Worm (Caenorhabditis elegans): ENCODE measurements around the gene srx-7.

srx-7 gene

DNA sequence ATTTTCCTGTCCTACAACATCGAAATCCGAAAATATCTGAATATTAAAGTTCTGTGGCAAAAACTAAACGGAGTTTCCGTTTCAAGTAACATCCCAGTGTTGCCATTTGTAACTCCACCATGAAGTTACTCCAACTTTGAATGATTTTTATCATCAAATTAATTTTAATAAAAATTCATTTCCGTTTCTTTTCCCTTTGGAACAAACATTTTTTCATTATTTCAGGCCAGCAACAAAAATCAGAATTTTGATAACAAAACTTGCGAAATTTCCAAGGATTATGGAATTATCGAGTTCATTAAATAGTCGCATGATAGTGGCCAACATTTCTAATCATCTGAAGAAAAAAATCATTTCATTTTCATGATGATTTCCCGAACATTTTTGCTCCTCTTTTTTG lies 2.8 kb downstream of the srx-7 start, which contains the start of gene C14C6.2:
C14C6.2 (plus strand) TSS at position 301 of the 400 bp plus-strand sequence.
- no peak for TF ChIP-seq atf-7 (tag; optimal IDR thresholded peaks at IDR 0.05)
- TF ChIP-seq bed-2 (GFP tag; IDR thresholded peaks at IDR 0.05), result no peak
- no peak for TF ChIP-seq lin-35 (GFP tag; optimal IDR thresholded peaks at IDR 0.05)
- no peak for TF ChIP-seq ceh-40 (GFP tag; IDR thresholded peaks at IDR 0.05)
- TF ChIP-seq K12H6.12 (tag; optimal IDR thresholded peaks at IDR 0.05), result no peak

DNA sequence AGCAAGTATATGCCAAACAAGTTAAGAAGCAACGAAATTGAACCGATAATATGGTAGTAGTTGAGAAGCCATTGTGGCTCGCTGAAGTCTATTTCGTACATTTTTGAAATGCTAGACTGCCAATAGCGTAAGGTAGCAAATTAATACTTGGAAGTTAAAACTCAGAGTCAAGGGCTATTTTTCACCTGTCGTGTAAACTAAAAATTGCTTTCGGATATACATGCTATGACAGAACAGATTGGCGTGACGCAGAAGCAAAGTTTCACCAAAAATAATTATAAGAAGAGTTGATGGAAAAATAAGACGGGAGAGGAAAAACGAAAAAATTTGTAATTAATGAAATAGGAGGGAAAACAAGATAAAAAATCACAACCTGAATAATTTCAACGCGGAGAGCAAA lies 6.0 kb downstream of the srx-7 start, which contains the start of gene sri-73:
sri-73 (minus strand) TSS at position 101 of the 400 bp plus-strand sequence.
- TF ChIP-seq ekl-4 (GFP tag; IDR thresholded peaks at IDR 0.05), result no peak
- no peak for TF ChIP-seq ztf-26 (tag; optimal IDR thresholded peaks at IDR 0.05)
- TF ChIP-seq C06A6.2 (GFP tag; conservative IDR thresholded peaks at IDR 0.05), result no peak
- TF ChIP-seq lir-1 (GFP tag; conservative IDR thresholded peaks at IDR 0.05), result no peak
- no peak for TF ChIP-seq nhr-179 (tag; optimal IDR thresholded peaks at IDR 0.05)
- TF ChIP-seq hrde-1 (tag; optimal IDR thresholded peaks at IDR 0.05; ENCODE audit: borderline replicate concordance), result no peak
- no peak for TF ChIP-seq egl-18 (GFP tag; IDR thresholded peaks at IDR 0.05)
- TF ChIP-seq tbp1 (GFP tag; optimal IDR thresholded peaks at IDR 0.05), result no peak

DNA sequence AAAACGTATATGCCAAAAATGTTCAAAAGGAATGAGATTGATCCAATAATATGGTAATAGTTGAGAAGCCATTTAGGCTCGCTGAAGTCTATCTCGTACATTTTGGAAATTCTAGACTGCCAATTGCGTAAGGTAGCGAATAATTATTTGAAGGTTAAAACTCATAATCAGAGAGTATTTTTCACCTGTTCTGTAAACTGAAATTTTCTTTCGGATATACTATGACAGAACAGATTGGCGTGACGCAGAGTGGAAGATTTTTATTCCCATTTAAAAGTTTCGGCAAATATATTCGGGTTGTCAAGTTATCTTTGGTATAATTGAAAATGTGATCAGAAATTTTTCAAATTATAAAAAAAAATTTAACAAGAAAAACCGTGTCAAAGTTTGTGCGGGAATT lies 8.1 kb downstream of the srx-7 start, which contains the start of gene sri-72:
sri-72 (minus strand) TSS at position 101 of the 400 bp plus-strand sequence.
- TF ChIP-seq akir-1 (GFP tag; optimal IDR thresholded peaks at IDR 0.05), result no peak
- no peak for TF ChIP-seq T07F8.4 (tag; optimal IDR thresholded peaks at IDR 0.05)
- TF ChIP-seq madf-6 (GFP tag; IDR thresholded peaks at IDR 0.05), result no peak
- TF ChIP-seq madf-8 (GFP tag; conservative IDR thresholded peaks at IDR 0.05), result no peak
- no peak for TF ChIP-seq ZK185.1 (tag; optimal IDR thresholded peaks at IDR 0.05; ENCODE audit: poor library complexity, severe bottlenecking)
- TF ChIP-seq madf-10 (tag; optimal IDR thresholded peaks at IDR 0.05), result no peak
- TF ChIP-seq snpc-4 (GFP tag; optimal IDR thresholded peaks at IDR 0.05), result no peak
- no peak for TF ChIP-seq snpc-4 (tag; optimal IDR thresholded peaks at IDR 0.05)
- TF ChIP-seq attf-3 (GFP tag; conservative IDR thresholded peaks at IDR 0.05), result no peak
- no peak for TF ChIP-seq B0336.3 (GFP tag; IDR thresholded peaks at IDR 0.05)
- no peak for TF ChIP-seq lin-26 (GFP tag; IDR thresholded peaks at IDR 0.05)
- no peak for TF ChIP-seq gei-17 (GFP tag; optimal IDR thresholded peaks at IDR 0.05)
- TF ChIP-seq snpc-3.4 (tag; optimal IDR thresholded peaks at IDR 0.05), result no peak
- no peak for TF ChIP-seq snpc-1.1 (tag; optimal IDR thresholded peaks at IDR 0.05; ENCODE audit: insufficient read depth)
- no peak for TF ChIP-seq egl-44 (GFP tag; IDR thresholded peaks at IDR 0.05)
- no peak for TF ChIP-seq K12H6.12 (tag; optimal IDR thresholded peaks at IDR 0.05)
- TF ChIP-seq xnd-1 (tag; optimal IDR thresholded peaks at IDR 0.05), result no peak
- no peak for TF ChIP-seq F10E7.11 (tag; optimal IDR thresholded peaks at IDR 0.05)
- no peak for TF ChIP-seq pbrm-1 (GFP tag; IDR thresholded peaks at IDR 0.05)
- no peak for TF ChIP-seq pha-4 (tag; optimal IDR thresholded peaks at IDR 0.05)
- TF ChIP-seq aptf-3 (GFP tag; IDR thresholded peaks at IDR 0.05), result no peak

DNA sequence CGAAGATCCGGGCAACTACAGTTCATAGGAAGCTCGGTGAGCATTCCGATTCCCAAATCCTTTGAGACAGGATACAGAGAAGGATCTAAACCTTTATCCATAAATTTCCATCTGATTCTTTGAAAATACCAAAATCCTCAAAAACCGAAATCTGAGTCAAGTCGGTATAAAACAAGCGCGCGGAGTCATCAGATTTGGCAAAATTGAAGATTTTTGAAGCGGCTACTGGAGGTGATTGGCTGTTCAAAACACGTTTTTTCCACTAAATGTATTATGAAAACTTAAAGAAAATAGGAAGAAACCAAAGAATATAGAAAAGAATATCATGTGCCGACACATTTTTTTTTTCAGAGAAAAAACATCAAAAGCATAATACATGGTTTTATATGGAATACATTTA lies 14.6 kb downstream of the srx-7 start, which contains the start of gene C14C6.13:
C14C6.13 (minus strand) TSS at position 101 of the 400 bp plus-strand sequence.
- no peak for TF ChIP-seq die-1 (tag; optimal IDR thresholded peaks at IDR 0.05)
- TF ChIP-seq dpff-1 (tag; optimal IDR thresholded peaks at IDR 0.05), result no peak
- no peak for TF ChIP-seq hmg-20 (GFP tag; IDR thresholded peaks at IDR 0.05)
- no peak for TF ChIP-seq ets-4 (GFP tag; optimal IDR thresholded peaks at IDR 0.05)
- no peak for TF ChIP-seq B0261.1 (tag; optimal IDR thresholded peaks at IDR 0.05)
- no peak for TF ChIP-seq him-1 (tag; optimal IDR thresholded peaks at IDR 0.05)
